Worm (Caenorhabditis elegans) whole organism, mixed stage, embryonic: ENCODE measurements around the gene M04B2.6.

Experiments used
- lsy-2 ChIP-seq: fragments of 150-350 bp; optimal IDR thresholded peaks from 2 replicates; lab custom pipeline; 2014; ENCODE audit warnings: missing biosample characterization, missing genetic modification characterization
- nhr-2 ChIP-seq: fragments of 150-350 bp; optimal IDR thresholded peaks from 2 replicates; lab custom pipeline; 2014; ENCODE audit warnings: missing biosample characterization, missing genetic modification characterization
- nhr-76 ChIP-seq: sonication (generic microtip); optimal IDR thresholded peaks from 2 replicates; lab custom pipeline; 2017; ENCODE audit warnings: missing biosample characterization, missing genetic modification characterization
- sptf-1 ChIP-seq: sonication (generic microtip); optimal IDR thresholded peaks from 2 replicates; lab custom pipeline; 2017; ENCODE audit warnings: mild to moderate bottlenecking, missing genetic modification characterization, moderate library complexity, missing compliant biosample characterization
- unc-39 ChIP-seq: fragments of 150-350 bp; optimal IDR thresholded peaks from 2 replicates; lab custom pipeline; 2014; ENCODE audit warnings: missing biosample characterization, missing genetic modification characterization
- ztf-11 ChIP-seq: fragments of 150-350 bp; optimal IDR thresholded peaks from 2 replicates; lab custom pipeline; 2014; ENCODE audit warnings: missing biosample characterization, missing genetic modification characterization

ce11 chrIV:11551813-11552212 is 41.2 kb upstream of the M04B2.6 start, which contains the start of gene col-128:
- TF ChIP-seq lsy-2 (tag; lab: Kevin White, UChicago): no peak
- TF ChIP-seq unc-39: no peak
- no peak for TF ChIP-seq nhr-76 (tag; lab: Kevin White, UChicago)
- TF ChIP-seq ztf-11: no peak
- TF ChIP-seq nhr-2 (tag; lab: Kevin White, UChicago): no peak
- no peak for TF ChIP-seq sptf-1
